Worm (Caenorhabditis elegans) whole organism, late embryonic: ENCODE data around the gene natb-1.

Experiments
- C08G9.2 ChIP-seq: sonication (generic microtip); optimal IDR thresholded peaks from 2 replicates; lab custom pipeline; 2016; ENCODE audit warnings: mild to moderate bottlenecking, missing genetic modification characterization, moderate library complexity, missing compliant biosample characterization
- F13H6.1 ChIP-seq: sonication (generic microtip); optimal IDR thresholded peaks from 2 replicates; lab custom pipeline; 2016; ENCODE audit warnings: missing genetic modification characterization, missing compliant biosample characterization
- K09A11.1 ChIP-seq: sonication (generic microtip); optimal IDR thresholded peaks from 2 replicates; lab custom pipeline; 2017; ENCODE audit warnings: antibody characterized with exemption, mild to moderate bottlenecking, missing genetic modification characterization, missing compliant biosample characterization; ENCODE audit not compliant: insufficient read depth
- T23F11.4 ChIP-seq: fragments of 200-800 bp; sonication (Bioruptor generic); optimal IDR thresholded peaks from 2 replicates; lab custom pipeline; 2018; ENCODE audit warnings: mild to moderate bottlenecking, missing genetic modification characterization, missing compliant biosample characterization
- Y22D7AL.16 ChIP-seq: sonication (generic microtip); optimal IDR thresholded peaks from 2 replicates; lab custom pipeline; 2016; ENCODE audit warnings: missing genetic modification characterization, missing compliant biosample characterization
- ahr-1 ChIP-seq: sonication (generic microtip); optimal IDR thresholded peaks from 2 replicates; lab custom pipeline; 2016; ENCODE audit warnings: missing genetic modification characterization, missing compliant biosample characterization
- ama-1 ChIP-seq: fragments of 150-350 bp; optimal IDR thresholded peaks from 2 replicates; lab custom pipeline; 2014
- ceh-19 ChIP-seq: fragments of 200-800 bp; sonication (Bioruptor generic); optimal IDR thresholded peaks from 2 replicates; lab custom pipeline; 2018; ENCODE audit warnings: mild to moderate bottlenecking, missing genetic modification characterization, missing compliant biosample characterization
- ceh-2 ChIP-seq: sonication (generic microtip); optimal IDR thresholded peaks from 2 replicates; lab custom pipeline; 2016; ENCODE audit warnings: missing genotype, missing genetic modification characterization, missing compliant biosample characterization
- ceh-22 ChIP-seq: sonication (generic microtip); optimal IDR thresholded peaks from 2 replicates; lab custom pipeline; 2017; ENCODE audit warnings: missing biosample characterization, missing genetic modification characterization
- ceh-24 ChIP-seq: sonication (generic microtip); optimal IDR thresholded peaks from 2 replicates; lab custom pipeline; 2016; ENCODE audit warnings: mild to moderate bottlenecking, missing genetic modification characterization, missing compliant biosample characterization
- ceh-34 ChIP-seq: sonication (generic microtip); optimal IDR thresholded peaks from 2 replicates; lab custom pipeline; 2016; ENCODE audit warnings: mild to moderate bottlenecking, missing genetic modification characterization, missing compliant biosample characterization
- ceh-45 ChIP-seq: fragments of 200-800 bp; sonication (Bioruptor generic); IDR thresholded peaks from 2 replicates; pipeline ENCODE4 v1.3.6; 2022; ENCODE audit warnings: missing genetic modification reagents, missing genetic modification characterization, missing compliant biosample characterization
- ceh-48 ChIP-seq: sonication (generic microtip); optimal IDR thresholded peaks from 2 replicates; lab custom pipeline; 2016; ENCODE audit warnings: missing genetic modification characterization, inconsistent platforms, missing compliant biosample characterization
- ceh-9 ChIP-seq: sonication (generic microtip); optimal IDR thresholded peaks from 2 replicates; lab custom pipeline; 2016; ENCODE audit warnings: mild to moderate bottlenecking, missing genetic modification characterization, inconsistent platforms, missing compliant biosample characterization
- elt-4 ChIP-seq: sonication (generic microtip); optimal IDR thresholded peaks from 2 replicates; lab custom pipeline; 2016; ENCODE audit warnings: missing genetic modification characterization, missing compliant biosample characterization
- ets-4 ChIP-seq: sonication (generic microtip); optimal IDR thresholded peaks from 2 replicates; lab custom pipeline; 2016; ENCODE audit warnings: missing genetic modification characterization, missing compliant biosample characterization
- fkh-6 ChIP-seq: sonication (generic microtip); optimal IDR thresholded peaks from 2 replicates; lab custom pipeline; 2016; ENCODE audit warnings: missing genetic modification characterization, missing compliant biosample characterization
- hlh-13 ChIP-seq: fragments of 200-800 bp; sonication (Bioruptor generic); optimal IDR thresholded peaks from 2 replicates; lab custom pipeline; 2018; ENCODE audit warnings: mild to moderate bottlenecking, missing genetic modification characterization, missing compliant biosample characterization
- hlh-15 ChIP-seq: sonication (generic microtip); optimal IDR thresholded peaks from 2 replicates; lab custom pipeline; 2016; ENCODE audit warnings: missing genetic modification characterization, missing compliant biosample characterization
- hlh-6 ChIP-seq: sonication (generic microtip); optimal IDR thresholded peaks from 2 replicates; lab custom pipeline; 2016; ENCODE audit warnings: missing genotype, missing genetic modification characterization, missing compliant biosample characterization
- lin-11 ChIP-seq: fragments of 200-800 bp; sonication (Bioruptor generic); optimal IDR thresholded peaks from 2 replicates; lab custom pipeline; 2018; ENCODE audit warnings: mild to moderate bottlenecking, missing genetic modification characterization, missing compliant biosample characterization
- nhr-11 ChIP-seq: fragments of 150-350 bp; optimal IDR thresholded peaks from 2 replicates; lab custom pipeline; 2014; ENCODE audit warnings: missing biosample characterization, missing genetic modification characterization
- npax-4 ChIP-seq: sonication (generic microtip); optimal IDR thresholded peaks from 2 replicates; lab custom pipeline; 2016; ENCODE audit warnings: missing genetic modification characterization, missing compliant biosample characterization
- pag-3 ChIP-seq: sonication (generic microtip); optimal IDR thresholded peaks from 2 replicates; lab custom pipeline; 2016; ENCODE audit warnings: missing compliant biosample characterization, missing genetic modification characterization, borderline replicate concordance
- pha-2 ChIP-seq: sonication (generic microtip); optimal IDR thresholded peaks from 2 replicates; lab custom pipeline; 2017; ENCODE audit warnings: mild to moderate bottlenecking, missing genetic modification characterization, missing compliant biosample characterization
- pha-4 ChIP-seq: fragments of 150-350 bp; optimal IDR thresholded peaks from 2 replicates; lab custom pipeline; 2018; ENCODE audit warnings: missing biosample characterization, missing genetic modification reagents, missing genetic modification characterization
- pros-1 ChIP-seq: fragments of 150-350 bp; optimal IDR thresholded peaks from 2 replicates; lab custom pipeline; 2014; ENCODE audit warnings: missing biosample characterization, missing genetic modification reagents, missing genetic modification characterization
- rnt-1 ChIP-seq: sonication (generic microtip); optimal IDR thresholded peaks from 2 replicates; lab custom pipeline; 2016; ENCODE audit warnings: missing genetic modification characterization, missing compliant biosample characterization
- sdc-2 ChIP-seq: sonication (generic microtip); optimal IDR thresholded peaks from 2 replicates; lab custom pipeline; 2016; ENCODE audit warnings: missing genotype, missing genetic modification characterization, missing compliant biosample characterization
- syd-9 ChIP-seq: sonication (generic microtip); optimal IDR thresholded peaks from 2 replicates; lab custom pipeline; 2016; ENCODE audit warnings: mild to moderate bottlenecking, missing genetic modification characterization, moderate library complexity, missing compliant biosample characterization
- tbx-2 ChIP-seq: sonication (generic microtip); optimal IDR thresholded peaks from 2 replicates; lab custom pipeline; 2016; ENCODE audit warnings: missing genetic modification characterization, missing compliant biosample characterization
- ttx-3 ChIP-seq: sonication (generic microtip); optimal IDR thresholded peaks from 2 replicates; lab custom pipeline; 2016; ENCODE audit warnings: missing genetic modification reagents, missing genetic modification characterization, missing compliant biosample characterization
- unc-55 ChIP-seq: sonication (generic microtip); optimal IDR thresholded peaks from 2 replicates; lab custom pipeline; 2017; ENCODE audit warnings: missing biosample characterization, missing genetic modification reagents, missing genetic modification characterization
- unc-86 ChIP-seq: sonication (generic microtip); optimal IDR thresholded peaks from 2 replicates; lab custom pipeline; 2016; ENCODE audit warnings: missing genetic modification characterization, missing compliant biosample characterization
- ztf-16 ChIP-seq: sonication (generic microtip); optimal IDR thresholded peaks from 2 replicates; lab custom pipeline; 2017; ENCODE audit warnings: missing genetic modification characterization, missing compliant biosample characterization

Gene natb-1

DNA sequence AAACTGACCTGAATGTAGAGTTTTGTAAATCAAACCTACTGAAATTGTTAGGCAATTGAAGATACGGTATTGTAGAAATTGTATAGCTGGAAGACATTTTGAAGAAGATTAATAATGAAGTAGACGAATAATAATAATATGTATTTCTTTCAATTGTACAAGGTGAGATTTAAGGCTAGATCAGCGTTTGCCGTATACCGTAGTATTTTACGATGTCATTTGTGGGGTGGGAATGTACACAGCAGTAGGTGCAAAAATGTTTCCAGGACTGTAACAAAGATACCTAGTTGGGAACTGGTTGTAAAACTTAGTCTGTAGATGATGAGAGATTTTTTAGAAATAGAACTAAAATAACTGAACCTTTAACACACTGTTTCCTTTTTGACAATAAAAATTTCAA is 11.3 kb upstream of the natb-1 start, which contains the start of gene ceh-76:
Gene ceh-76 (minus strand): TSS at position 101 of the 400 bp plus-strand sequence.
- TF ChIP-seq ttx-3 (no peak), T23F11.4 (GFP tag; lab: Kevin White, UChicago) (no peak), ceh-24 (tag; lab: Kevin White, UChicago) (no peak), pag-3 (tag; lab: Kevin White, UChicago) (no peak), rnt-1 (tag; lab: Kevin White, UChicago) (no peak), pha-4 (tag; lab: Kevin White, UChicago) (no peak), ceh-45 (GFP tag; lab: Robert Waterston, UW) (no peak), ceh-19 (GFP tag; lab: Kevin White, UChicago) (no peak), hlh-6 (tag; lab: Kevin White, UChicago) (no peak), unc-55 (GFP tag; lab: Kevin White, UChicago) (no peak), ceh-2 (no peak), ceh-22 (tag; lab: Kevin White, UChicago) (no peak), F13H6.1 (no peak), hlh-13 (GFP tag; lab: Kevin White, UChicago) (no peak), pha-2 (tag; lab: Kevin White, UChicago) (no peak), C08G9.2 (tag; lab: Kevin White, UChicago) (no peak), ceh-48 (tag; lab: Kevin White, UChicago) (no peak), ahr-1 (tag; lab: Kevin White, UChicago) (no peak)
- TF ChIP-seq, all 69 proteins: peak for 0

DNA sequence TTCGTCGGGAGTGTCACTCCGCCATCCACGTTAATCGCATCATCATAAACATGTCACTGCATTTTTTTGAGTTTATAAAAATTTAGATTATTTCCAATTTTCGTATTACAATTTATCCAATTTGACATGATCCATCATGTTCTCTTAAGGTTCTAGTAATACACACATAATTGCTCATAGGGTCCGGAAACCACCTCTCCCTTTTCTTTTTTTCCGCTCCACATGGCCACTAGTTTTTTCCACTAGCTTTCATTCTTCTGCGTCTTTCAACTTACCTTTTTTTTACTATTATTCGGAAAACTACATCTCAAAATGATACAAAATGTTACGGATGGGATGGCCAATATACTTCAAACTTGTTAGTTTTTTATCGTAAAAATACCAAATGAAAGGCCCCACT is 2.6 kb upstream of the natb-1 start, which contains the start of gene Y97E10AL.1:
Gene Y97E10AL.1 (plus strand): TSS at position 301 of the 400 bp plus-strand sequence.
- TF ChIP-seq lin-11 (no peak), pha-4 (tag; lab: Kevin White, UChicago) (no peak), ceh-34 (no peak), K09A11.1 (tag; lab: Kevin White, UChicago) (no peak), ceh-9 (tag; lab: Kevin White, UChicago) (no peak), ceh-2 (no peak), ztf-16 (tag; lab: Kevin White, UChicago) (no peak), ets-4 (tag; lab: Kevin White, UChicago) (no peak), hlh-15 (no peak), ceh-45 (GFP tag; lab: Robert Waterston, UW) (no peak), nhr-11 (tag; lab: Kevin White, UChicago) (no peak), ttx-3 (no peak), ama-1 (lab: Kevin White, UChicago) (no peak), unc-86 (tag; lab: Kevin White, UChicago) (no peak), elt-4 (tag; lab: Kevin White, UChicago) (no peak), ceh-24 (tag; lab: Kevin White, UChicago) (no peak), fkh-6 (tag; lab: Kevin White, UChicago) (no peak), npax-4 (tag; lab: Kevin White, UChicago) (no peak)

DNA sequence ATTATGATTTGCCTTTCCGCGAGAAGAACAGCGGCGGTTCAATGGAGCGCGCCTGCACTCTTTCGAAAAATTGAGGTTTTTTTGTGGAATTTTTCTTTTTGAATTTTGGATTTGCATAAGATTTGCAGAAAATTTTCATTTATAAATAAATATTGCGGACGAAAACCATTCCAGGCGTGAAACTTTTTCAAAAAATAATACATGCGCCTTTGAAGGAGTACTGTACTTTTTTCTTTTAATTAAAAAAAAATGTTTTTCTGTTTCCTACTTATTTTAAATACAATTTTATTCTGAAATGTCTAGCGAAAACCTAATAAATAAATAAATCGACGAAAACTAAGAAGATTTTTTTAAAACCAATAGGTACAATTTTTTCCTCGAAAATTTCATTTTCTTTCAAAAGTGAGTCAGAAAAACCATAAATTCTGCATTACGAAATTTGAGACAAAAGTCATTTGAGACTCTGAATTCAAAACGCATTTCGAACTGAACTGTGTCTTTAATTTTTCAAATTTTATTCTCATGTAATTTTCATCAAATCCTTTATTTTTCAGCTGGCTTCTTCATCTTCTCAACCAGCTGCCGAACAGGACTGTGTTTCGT is 2.1 kb downstream of the natb-1 start, which contains the start of gene F26D11.1:
Gene F26D11.1 (plus strand): TSS at position 553 of the 603 bp plus-strand sequence.
- TF ChIP-seq ahr-1 (tag; lab: Kevin White, UChicago) (no peak), Y22D7AL.16 (tag; lab: Kevin White, UChicago) (no peak), elt-4 (tag; lab: Kevin White, UChicago) (no peak), ama-1 (lab: Kevin White, UChicago) (no peak), syd-9 (tag; lab: Kevin White, UChicago) (no peak), pros-1 (tag; lab: Kevin White, UChicago) (no peak), tbx-2 (tag; lab: Kevin White, UChicago) (no peak), sdc-2 (no peak)
